Worm (Caenorhabditis elegans): ENCODE data around the gene tbx-38.

DNA sequence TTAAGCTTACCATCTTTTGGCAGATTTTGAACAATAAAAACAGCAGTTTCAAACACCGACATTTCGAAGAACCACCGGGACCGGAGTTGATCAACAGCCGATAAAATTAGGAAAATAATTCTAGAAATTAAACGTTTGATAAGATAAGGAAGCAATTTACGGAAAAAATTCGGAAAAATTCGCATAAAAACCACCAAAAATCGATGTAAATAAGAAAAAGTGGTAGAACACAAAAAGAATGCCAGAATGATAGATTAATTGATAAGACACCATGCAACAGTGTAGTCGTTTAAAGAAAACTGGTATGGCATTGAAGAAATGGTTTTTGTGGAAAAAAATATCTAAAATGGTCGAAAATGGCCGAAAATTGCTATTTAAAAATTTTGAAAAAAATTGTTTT is 36.5 kb upstream of the tbx-38 start, which contains the start of gene maa-1:
- TF ChIP-seq nhr-90 (tag; optimal IDR thresholded peaks at IDR 0.05) (no peak), nhr-179 (tag; optimal IDR thresholded peaks at IDR 0.05) (no peak), somi-1 (GFP tag; optimal IDR thresholded peaks at IDR 0.05) (no peak), C06A6.2 (GFP tag; conservative IDR thresholded peaks at IDR 0.05) (no peak), ama-1 (optimal IDR thresholded peaks at IDR 0.05) (no peak), ama-1 (GFP tag; optimal IDR thresholded peaks at IDR 0.05) (no peak)

Data from whole organism, young adult.